Fruit fly (Drosophila melanogaster) whole organism, prepupa: ENCODE data around the gene CG7685.

Source experiments
- Blimp-1 ChIP-seq: fragments of 200-800 bp; sonication (Bioruptor generic); optimal IDR thresholded peaks from 3 replicates; lab custom pipeline; 2017; ENCODE audit warnings: missing biosample characterization, missing genetic modification characterization, mild to moderate bottlenecking, moderate library complexity, missing genetic modification reagents
- CG10631 ChIP-seq: fragments of 200-800 bp; sonication (Bioruptor generic); optimal IDR thresholded peaks from 2 replicates; lab custom pipeline; 2016; ENCODE audit warnings: missing biosample characterization, missing genetic modification characterization
- CG10669 ChIP-seq: fragments of 200-800 bp; sonication (Bioruptor generic); optimal IDR thresholded peaks from 3 replicates; lab custom pipeline; 2018; ENCODE audit warnings: missing biosample characterization, mild to moderate bottlenecking, missing genetic modification characterization, moderate library complexity
- CG11294 ChIP-seq: fragments of 200-800 bp; sonication (Bioruptor generic); IDR thresholded peaks from 2 replicates; pipeline ENCODE4 v1.3.6; 2022; ENCODE audit warnings: missing biosample characterization, missing genetic modification characterization
- CG11762 ChIP-seq: fragments of 200-800 bp; sonication (Bioruptor generic); optimal IDR thresholded peaks from 3 replicates; lab custom pipeline; 2016; ENCODE audit warnings: missing biosample characterization, missing genetic modification characterization; ENCODE audit not compliant: insufficient read depth
- CG11902 ChIP-seq: fragments of 200-800 bp; sonication (Bioruptor generic); optimal IDR thresholded peaks from 3 replicates; lab custom pipeline; 2016; ENCODE audit warnings: missing biosample characterization, missing genetic modification characterization
- CG1621 ChIP-seq: fragments of 200-800 bp; sonication (Bioruptor generic); optimal IDR thresholded peaks from 3 replicates; lab custom pipeline; 2018; ENCODE audit warnings: missing biosample characterization, mild to moderate bottlenecking, missing genetic modification characterization
- CG32006 ChIP-seq: fragments of 200-800 bp; sonication (Bioruptor generic); optimal IDR thresholded peaks from 3 replicates; lab custom pipeline; 2017; ENCODE audit warnings: missing biosample characterization, mild to moderate bottlenecking, missing genetic modification characterization
- CG3919 ChIP-seq: fragments of 200-800 bp; sonication (Bioruptor generic); optimal IDR thresholded peaks from 3 replicates; lab custom pipeline; 2016; ENCODE audit warnings: missing biosample characterization, missing genetic modification characterization
- CG4318 ChIP-seq: fragments of 200-800 bp; sonication (Bioruptor generic); optimal IDR thresholded peaks from 3 replicates; lab custom pipeline; 2017; ENCODE audit warnings: missing biosample characterization, mild to moderate bottlenecking, missing genetic modification characterization
- CG6163 ChIP-seq: fragments of 200-800 bp; sonication (Bioruptor generic); IDR thresholded peaks from 3 replicates; pipeline ENCODE4 v1.3.6; 2022; ENCODE audit warnings: missing biosample characterization, missing genetic modification characterization
- CG6276 ChIP-seq: fragments of 200-800 bp; sonication (Bioruptor generic); optimal IDR thresholded peaks from 2 replicates; lab custom pipeline; 2017; ENCODE audit warnings: missing biosample characterization, mild to moderate bottlenecking, missing genetic modification characterization
- CG6792 ChIP-seq: fragments of 200-800 bp; sonication (Bioruptor generic); optimal IDR thresholded peaks from 3 replicates; lab custom pipeline; 2016; ENCODE audit warnings: missing biosample characterization, missing genetic modification characterization
- CG6808 ChIP-seq: fragments of 200-800 bp; sonication (Bioruptor generic); optimal IDR thresholded peaks from 3 replicates; lab custom pipeline; 2017; ENCODE audit warnings: missing biosample characterization, missing genetic modification characterization, mild to moderate bottlenecking, moderate library complexity, missing genetic modification reagents
- CG6854 ChIP-seq: fragments of 200-800 bp; sonication (Bioruptor generic); optimal IDR thresholded peaks from 2 replicates; lab custom pipeline; 2017; ENCODE audit warnings: missing biosample characterization, mild to moderate bottlenecking, missing genetic modification characterization
- CG8119 ChIP-seq: fragments of 200-800 bp; sonication (Bioruptor generic); IDR thresholded peaks from 3 replicates; pipeline ENCODE4 v1.3.6; 2022; ENCODE audit warnings: missing biosample characterization, missing genetic modification characterization
- CG8319 ChIP-seq: fragments of 200-800 bp; sonication (Bioruptor generic); optimal IDR thresholded peaks from 3 replicates; lab custom pipeline; 2016; ENCODE audit warnings: missing biosample characterization, missing genetic modification characterization
- CG8632 ChIP-seq: fragments of 200-800 bp; sonication (Bioruptor generic); optimal IDR thresholded peaks from 3 replicates; lab custom pipeline; 2016; ENCODE audit warnings: missing biosample characterization, missing genetic modification characterization
- CG9139 ChIP-seq: fragments of 200-800 bp; sonication (Bioruptor generic); optimal IDR thresholded peaks from 3 replicates; lab custom pipeline; 2017; ENCODE audit warnings: missing biosample characterization, mild to moderate bottlenecking, missing genetic modification characterization
- Eip78C ChIP-seq: fragments of 200-800 bp; sonication (Bioruptor generic); peaks from one replicate; lab custom pipeline; 2016; ENCODE audit warnings: missing biosample characterization, missing genetic modification characterization
- Eip93F ChIP-seq: fragments of 200-800 bp; sonication (Bioruptor generic); optimal IDR thresholded peaks from 2 replicates; lab custom pipeline; 2016; ENCODE audit warnings: missing biosample characterization, mild to moderate bottlenecking, missing genetic modification characterization
- Ets21C ChIP-seq: fragments of 200-800 bp; sonication (Bioruptor generic); optimal IDR thresholded peaks from 3 replicates; lab custom pipeline; 2016; ENCODE audit warnings: missing biosample characterization, missing genetic modification characterization
- Hr39 ChIP-seq: fragments of 200-800 bp; sonication (Bioruptor generic); optimal IDR thresholded peaks from 2 replicates; lab custom pipeline; 2016; ENCODE audit warnings: missing biosample characterization, missing genetic modification characterization
- Hr4 ChIP-seq: fragments of 200-800 bp; sonication (Bioruptor generic); optimal IDR thresholded peaks from 3 replicates; lab custom pipeline; 2016; ENCODE audit warnings: missing biosample characterization, missing genetic modification characterization
- Lpt ChIP-seq: fragments of 200-800 bp; sonication (Bioruptor generic); optimal IDR thresholded peaks from 3 replicates; lab custom pipeline; 2016; ENCODE audit warnings: missing biosample characterization, missing genetic modification characterization
- Met ChIP-seq: fragments of 200-800 bp; sonication (Bioruptor generic); optimal IDR thresholded peaks from 3 replicates; lab custom pipeline; 2016; ENCODE audit warnings: missing biosample characterization, missing genetic modification characterization
- OdsH ChIP-seq: fragments of 200-800 bp; sonication (Bioruptor generic); optimal IDR thresholded peaks from 3 replicates; lab custom pipeline; 2016; ENCODE audit warnings: missing biosample characterization, missing genetic modification characterization
- Sox15 ChIP-seq: fragments of 200-800 bp; sonication (Bioruptor generic); optimal IDR thresholded peaks from 3 replicates; lab custom pipeline; 2016; ENCODE audit warnings: missing biosample characterization, missing genetic modification characterization
- acj6 ChIP-seq: fragments of 200-800 bp; sonication (Bioruptor generic); optimal IDR thresholded peaks from 3 replicates; lab custom pipeline; 2016; ENCODE audit warnings: missing biosample characterization, missing genetic modification characterization
- dsx ChIP-seq: fragments of 200-800 bp; optimal IDR thresholded peaks from 3 replicates; lab custom pipeline; 2019; ENCODE audit warnings: missing biosample characterization, mild to moderate bottlenecking, missing genetic modification characterization, moderate library complexity; ENCODE audit not compliant: poor library complexity, severe bottlenecking
- eg ChIP-seq: fragments of 200-800 bp; sonication (Bioruptor generic); IDR thresholded peaks from 3 replicates; pipeline ENCODE4 v1.3.6; 2022; ENCODE audit warnings: missing biosample characterization, missing genetic modification characterization
- esn ChIP-seq: fragments of 200-800 bp; sonication (Bioruptor generic); optimal IDR thresholded peaks from 2 replicates; lab custom pipeline; 2016; ENCODE audit warnings: missing biosample characterization, mild to moderate bottlenecking, missing genetic modification characterization, moderate library complexity
- fd59A ChIP-seq: fragments of 200-800 bp; sonication (Bioruptor generic); optimal IDR thresholded peaks from 2 replicates; lab custom pipeline; 2017; ENCODE audit warnings: missing biosample characterization, mild to moderate bottlenecking, missing genetic modification characterization, missing genetic modification reagents
- fkh ChIP-seq: fragments of 200-800 bp; sonication (Bioruptor generic); optimal IDR thresholded peaks from 3 replicates; lab custom pipeline; 2017; ENCODE audit warnings: missing biosample characterization, mild to moderate bottlenecking, missing genetic modification characterization, moderate library complexity
- spab ChIP-seq: fragments of 200-800 bp; sonication (Bioruptor generic); optimal IDR thresholded peaks from 2 replicates; lab custom pipeline; 2017; ENCODE audit warnings: missing biosample characterization, mild to moderate bottlenecking, missing genetic modification characterization, missing genetic modification reagents
- svp ChIP-seq: fragments of 200-800 bp; sonication (Bioruptor generic); peaks from one replicate; lab custom pipeline; 2016; ENCODE audit warnings: missing biosample characterization, missing genetic modification characterization
- topi ChIP-seq: fragments of 200-800 bp; sonication (Bioruptor generic); optimal IDR thresholded peaks from 3 replicates; lab custom pipeline; 2016; ENCODE audit warnings: missing biosample characterization, missing genetic modification characterization
- vri ChIP-seq: fragments of 200-800 bp; sonication (Bioruptor generic); optimal IDR thresholded peaks from 3 replicates; lab custom pipeline; 2016; ENCODE audit warnings: missing biosample characterization, mild to moderate bottlenecking, missing genetic modification characterization

Gene CG7685

DNA sequence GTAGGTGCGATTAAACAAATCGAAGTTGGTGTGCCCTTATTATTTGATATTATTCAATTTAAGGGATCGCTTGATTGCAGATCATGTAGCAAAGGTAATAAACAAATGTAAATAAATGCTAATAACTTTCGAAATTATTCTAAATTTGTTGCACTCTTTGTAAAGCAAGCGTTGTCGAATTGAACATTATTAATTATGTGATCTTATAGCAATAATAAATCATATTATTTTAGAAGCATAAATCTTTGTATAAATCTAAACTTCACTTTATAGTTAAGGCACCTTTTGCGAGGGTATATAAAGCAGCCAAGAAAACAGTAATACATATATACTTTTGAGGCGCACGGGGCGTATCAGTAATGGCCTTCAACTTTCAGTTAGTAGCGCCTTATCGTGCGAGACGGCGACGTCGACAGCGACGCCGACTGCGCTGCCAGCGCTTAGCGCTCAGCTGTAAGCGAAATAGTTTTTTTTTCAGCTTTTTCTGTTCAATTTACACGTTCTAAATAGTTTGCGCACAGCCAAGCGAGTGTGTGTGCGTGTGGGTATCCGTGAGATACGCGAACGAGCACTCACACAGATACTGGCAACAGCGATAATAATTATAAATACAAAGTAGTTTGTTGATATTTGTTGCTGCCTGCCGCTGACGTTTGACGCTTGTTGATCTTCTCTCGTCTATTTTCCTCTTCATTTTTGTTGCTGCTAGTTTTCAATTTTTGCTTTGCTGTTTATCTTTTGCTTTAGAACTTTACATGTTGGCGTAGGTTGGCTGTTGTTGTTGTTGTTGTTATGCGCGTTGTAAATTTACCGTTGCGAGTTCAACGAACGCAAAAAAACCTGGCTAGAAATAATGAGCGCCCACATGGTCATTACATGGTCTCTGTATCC lies 34.3 kb downstream of the CG7685 start (continued):
- TF ChIP-seq CG6808 (GFP tag; lab: Kevin White, UChicago) (peak; percentile 19), CG6163 (0 out of 3 replicates have a peak, but pooled peaks have one; percentile 34), CG6276 (GFP tag; lab: Kevin White, UChicago) (peak; percentile 0), fd59A (GFP tag; lab: Kevin White, UChicago) (no peak), Hr39 (no peak), CG6854 (no peak), Eip93F (GFP tag; lab: Kevin White, UChicago) (no peak), CG1621 (tag; lab: Kevin White, UChicago) (no peak), CG6792 (GFP tag; lab: Kevin White, UChicago) (no peak), OdsH (GFP tag; lab: Kevin White, UChicago) (peak; percentile 15), CG11902 (GFP tag; lab: Kevin White, UChicago) (no peak), CG8632 (GFP tag; lab: Kevin White, UChicago) (no peak), CG4318 (GFP tag; lab: Kevin White, UChicago) (peak; percentile 8), CG10631 (GFP tag; lab: Kevin White, UChicago) (peak; percentile 10), Hr4 (GFP tag; lab: Kevin White, UChicago) (peak; percentile 50), esn (no peak), Sox15 (GFP tag; lab: Kevin White, UChicago) (no peak), Blimp-1 (GFP tag; lab: Kevin White, UChicago) (no peak), CG10669 (GFP tag; lab: Kevin White, UChicago) (peak; percentile 53), spab (GFP tag; lab: Kevin White, UChicago) (peak; percentile 17), CG3919 (GFP tag; lab: Kevin White, UChicago) (no peak), CG11762 (GFP tag; lab: Kevin White, UChicago) (peak; percentile 18), Met (GFP tag; lab: Kevin White, UChicago) (no peak), CG32006 (GFP tag; lab: Kevin White, UChicago) (peak; percentile 58), CG8319 (GFP tag; lab: Kevin White, UChicago) (no peak), dsx (GFP tag; lab: Kevin White, UChicago) (peak; percentile 32), CG9139 (GFP tag; lab: Kevin White, UChicago) (no peak), CG11294 (GFP tag; lab: Robert Waterston, UW) (no peak), topi (GFP tag; lab: Kevin White, UChicago) (no peak)

dm6 chr3R:18443232-18443631 lies 38.5 kb downstream of the CG7685 start:
- TF ChIP-seq CG8119 (GFP tag; lab: Robert Waterston, UW), result no peak
- no peak for TF ChIP-seq Eip78C (GFP tag; lab: Kevin White, UChicago)
- peak; percentile 6 for TF ChIP-seq fkh (GFP tag; lab: Kevin White, UChicago)
- no peak for TF ChIP-seq Lpt (GFP tag; lab: Kevin White, UChicago)
- no peak for TF ChIP-seq Hr4 (GFP tag; lab: Kevin White, UChicago)
- 0 out of 3 replicates have a peak, but pooled peaks have one; percentile 18 for TF ChIP-seq CG6163
- no peak for TF ChIP-seq vri (GFP tag; lab: Kevin White, UChicago)

dm6 chr3R:18445148-18445843 lies 40.6 kb downstream of the CG7685 start:
- TF ChIP-seq esn (no peak), Eip78C (GFP tag; lab: Kevin White, UChicago) (peak; percentile 41), svp (GFP tag; lab: Kevin White, UChicago) (no peak), CG10631 (GFP tag; lab: Kevin White, UChicago) (no peak), Hr39 (no peak), Eip93F (GFP tag; lab: Kevin White, UChicago) (no peak), fkh (GFP tag; lab: Kevin White, UChicago) (peak; percentile 72), CG11762 (GFP tag; lab: Kevin White, UChicago) (no peak), acj6 (GFP tag; lab: Kevin White, UChicago) (no peak), Met (GFP tag; lab: Kevin White, UChicago) (no peak), CG8319 (GFP tag; lab: Kevin White, UChicago) (no peak), eg (no peak), Ets21C (GFP tag; lab: Kevin White, UChicago) (no peak), CG1621 (tag; lab: Kevin White, UChicago) (no peak), vri (GFP tag; lab: Kevin White, UChicago) (peak; percentile 5)
